Worm (Caenorhabditis elegans) whole organism, L1 larva: ENCODE measurements around the gene rps-4.
A peak's percentile ranks its signal among the peaks of the same experiment; 100 is the strongest.

ENCODE experiments used
- C04F5.9 ChIP-seq: sonication (generic microtip); optimal IDR thresholded peaks from 2 replicates; lab custom pipeline; 2016; ENCODE audit warnings: missing genetic modification characterization, missing compliant biosample characterization
- C34B4.2 ChIP-seq: sonication (generic microtip); optimal IDR thresholded peaks from 2 replicates; lab custom pipeline; 2017; ENCODE audit warnings: mild to moderate bottlenecking, missing genetic modification characterization, missing compliant biosample characterization
- Y116A8C.19 ChIP-seq: sonication (generic microtip); optimal IDR thresholded peaks from 2 replicates; lab custom pipeline; 2016; ENCODE audit warnings: missing compliant biosample characterization, missing genetic modification characterization, borderline replicate concordance
- aha-1 ChIP-seq: fragments of 150-350 bp; optimal IDR thresholded peaks from 2 replicates; lab custom pipeline; 2014; ENCODE audit warnings: missing biosample characterization, missing genetic modification characterization
- alr-1 ChIP-seq: fragments of 200-800 bp; sonication (Bioruptor generic); optimal IDR thresholded peaks from 2 replicates; lab custom pipeline; 2018; ENCODE audit warnings: borderline replicate concordance, mild to moderate bottlenecking, missing genetic modification characterization, missing compliant biosample characterization
- aly-2 ChIP-seq: fragments of 150-350 bp; optimal IDR thresholded peaks from 2 replicates; lab custom pipeline; 2014; ENCODE audit warnings: missing biosample characterization, missing genetic modification characterization
- ceh-63 ChIP-seq: fragments of 200-800 bp; sonication (Bioruptor generic); optimal IDR thresholded peaks from 2 replicates; lab custom pipeline; 2018; ENCODE audit warnings: mild to moderate bottlenecking, missing genetic modification characterization, missing compliant biosample characterization
- ceh-8 ChIP-seq: fragments of 200-800 bp; sonication (Bioruptor generic); optimal IDR thresholded peaks from 2 replicates; lab custom pipeline; 2018; ENCODE audit warnings: mild to moderate bottlenecking, missing genetic modification characterization, moderate library complexity, missing compliant biosample characterization
- ceh-82 ChIP-seq, 3 experiments: fragments of 150-350 bp in 1 of 3; sonication (generic microtip) in 2 of 3; optimal IDR thresholded peaks; 2 replicates each; lab custom pipeline; 2014 to 2017; ENCODE audit warnings: missing biosample characterization in 3 of 3, missing genetic modification characterization in 3 of 3
- ceh-88 ChIP-seq: fragments of 200-800 bp; sonication (Bioruptor generic); IDR thresholded peaks from 2 replicates; pipeline ENCODE4 v1.3.6; 2022; ENCODE audit warnings: missing genetic modification characterization, missing compliant biosample characterization
- ces-1 ChIP-seq: fragments of 150-350 bp; optimal IDR thresholded peaks from 2 replicates; lab custom pipeline; 2014; ENCODE audit warnings: missing biosample characterization, missing genetic modification reagents, missing genetic modification characterization
- dpl-1 ChIP-seq, 3 experiments: fragments of 150-350 bp in 2 of 3; sonication (generic microtip) in 1 of 3; optimal IDR thresholded peaks; 2 replicates each; lab custom pipeline; 2014 to 2017; ENCODE audit warnings: missing biosample characterization in 3 of 3, missing genetic modification characterization in 3 of 3, missing genetic modification reagents in 3 of 3
- elt-2 ChIP-seq: sonication (generic microtip); optimal IDR thresholded peaks from 2 replicates; lab custom pipeline; 2016; ENCODE audit warnings: missing genetic modification characterization, mild to moderate bottlenecking, inconsistent platforms, missing compliant biosample characterization, missing genetic modification reagents
- elt-3 ChIP-seq, 6 experiments: fragments of 150-350 bp in 1 of 6; sonication (generic microtip); optimal IDR thresholded peaks; 2 replicates each; lab custom pipeline; 2017 to 2018; ENCODE audit warnings: missing biosample characterization in 6 of 6, missing genetic modification characterization in 6 of 6, inconsistent platforms in 1 of 6
- ets-5 ChIP-seq: fragments of 200-800 bp; sonication (Bioruptor generic); IDR thresholded peaks from 2 replicates; pipeline ENCODE4 v1.3.6; 2022; ENCODE audit warnings: missing genetic modification characterization, missing compliant biosample characterization
- fkh-10 ChIP-seq: sonication (generic microtip); optimal IDR thresholded peaks from 2 replicates; lab custom pipeline; 2017; ENCODE audit warnings: missing biosample characterization, missing genetic modification reagents, missing genetic modification characterization
- hlh-17 ChIP-seq: fragments of 200-800 bp; sonication (Bioruptor generic); optimal IDR thresholded peaks from 2 replicates; lab custom pipeline; 2018; ENCODE audit warnings: missing genetic modification characterization, mild to moderate bottlenecking, missing compliant biosample characterization, moderate library complexity, borderline replicate concordance
- hlh-4 ChIP-seq: sonication (generic microtip); optimal IDR thresholded peaks from 2 replicates; lab custom pipeline; 2016; ENCODE audit warnings: mild to moderate bottlenecking, missing genetic modification characterization, missing compliant biosample characterization
- hpl-2 ChIP-seq: fragments of 150-350 bp; optimal IDR thresholded peaks from 2 replicates; lab custom pipeline; 2014; ENCODE audit warnings: missing biosample characterization, missing genetic modification reagents, missing genetic modification characterization
- irx-1 ChIP-seq: sonication (generic microtip); optimal IDR thresholded peaks from 2 replicates; lab custom pipeline; 2016; ENCODE audit warnings: missing genetic modification characterization, missing compliant biosample characterization
- lin-13 ChIP-seq: fragments of 150-350 bp; optimal IDR thresholded peaks from 2 replicates; lab custom pipeline; 2014; ENCODE audit warnings: missing biosample characterization, missing genetic modification reagents, missing genetic modification characterization
- lin-14 ChIP-seq: fragments of 200-800 bp; sonication (Bioruptor generic); optimal IDR thresholded peaks from 2 replicates; lab custom pipeline; 2018; ENCODE audit warnings: mild to moderate bottlenecking, missing genetic modification characterization, moderate library complexity, missing compliant biosample characterization
- lin-15B ChIP-seq: fragments of 150-350 bp; sonication (generic microtip); optimal IDR thresholded peaks from 3 replicates; lab custom pipeline; 2014; ENCODE audit warnings: missing biosample characterization, missing genetic modification characterization
- lin-35 ChIP-seq, 2 experiments: fragments of 150-350 bp; optimal IDR thresholded peaks; 2 replicates each; lab custom pipeline; 2014; ENCODE audit warnings: missing biosample characterization in 2 of 2, missing genetic modification characterization in 2 of 2, missing genetic modification reagents in 2 of 2
- lir-3 ChIP-seq: sonication (generic microtip); optimal IDR thresholded peaks from 2 replicates; lab custom pipeline; 2016; ENCODE audit warnings: mild to moderate bottlenecking, missing genetic modification characterization, moderate library complexity, missing compliant biosample characterization; ENCODE audit not compliant: poor library complexity
- mab-9 ChIP-seq: fragments of 200-800 bp; sonication (Bioruptor generic); IDR thresholded peaks from 2 replicates; pipeline ENCODE4 v1.3.6; 2022; ENCODE audit warnings: missing genetic modification reagents, missing genetic modification characterization, missing compliant biosample characterization
- mef-2 ChIP-seq: fragments of 150-350 bp; optimal IDR thresholded peaks from 2 replicates; lab custom pipeline; 2014; ENCODE audit warnings: missing biosample characterization, missing genetic modification characterization
- nhr-11 ChIP-seq: fragments of 150-350 bp; optimal IDR thresholded peaks from 2 replicates; lab custom pipeline; 2014; ENCODE audit warnings: missing biosample characterization, missing genetic modification characterization
- nhr-12 ChIP-seq: sonication (generic microtip); optimal IDR thresholded peaks from 2 replicates; lab custom pipeline; 2017; ENCODE audit warnings: missing biosample characterization, missing genetic modification characterization
- nhr-20 ChIP-seq: sonication (generic microtip); optimal IDR thresholded peaks from 2 replicates; lab custom pipeline; 2016; ENCODE audit warnings: mild to moderate bottlenecking, missing genetic modification characterization, missing compliant biosample characterization
- nhr-237 ChIP-seq: fragments of 150-350 bp; optimal IDR thresholded peaks from 2 replicates; lab custom pipeline; 2014; ENCODE audit warnings: missing biosample characterization, missing genetic modification characterization
- nhr-28 ChIP-seq: fragments of 150-350 bp; optimal IDR thresholded peaks from 2 replicates; lab custom pipeline; 2014; ENCODE audit warnings: missing biosample characterization, missing genetic modification characterization
- nhr-47 ChIP-seq: sonication (generic microtip); optimal IDR thresholded peaks from 2 replicates; lab custom pipeline; 2016; ENCODE audit warnings: mild to moderate bottlenecking, missing genetic modification characterization, moderate library complexity, missing compliant biosample characterization
- nhr-77 ChIP-seq: fragments of 150-350 bp; optimal IDR thresholded peaks from 2 replicates; lab custom pipeline; 2014; ENCODE audit warnings: missing biosample characterization, missing genetic modification characterization
- nhr-85 ChIP-seq: sonication (generic microtip); peaks from one replicate; lab custom pipeline; 2016; ENCODE audit warnings: missing genetic modification characterization, inconsistent platforms, missing compliant biosample characterization
- nhr-90 ChIP-seq: sonication (generic microtip); optimal IDR thresholded peaks from 2 replicates; lab custom pipeline; 2016; ENCODE audit warnings: mild to moderate bottlenecking, missing genetic modification characterization, missing compliant biosample characterization; ENCODE audit not compliant: poor library complexity
- pag-3 ChIP-seq: sonication (generic microtip); optimal IDR thresholded peaks from 2 replicates; lab custom pipeline; 2017; ENCODE audit warnings: missing genetic modification characterization, mild to moderate bottlenecking, missing compliant biosample characterization, antibody characterized with exemption, borderline replicate concordance; ENCODE audit not compliant: insufficient read depth
- pax-3 ChIP-seq: fragments of 200-800 bp; sonication (Bioruptor generic); optimal IDR thresholded peaks from 2 replicates; lab custom pipeline; 2018; ENCODE audit warnings: mild to moderate bottlenecking, missing genetic modification characterization, moderate library complexity, missing compliant biosample characterization
- skn-1 ChIP-seq: fragments of 150-350 bp; optimal IDR thresholded peaks from 2 replicates; lab custom pipeline; 2014; ENCODE audit warnings: missing biosample characterization, missing genetic modification characterization
- snu-23 ChIP-seq: sonication (generic microtip); optimal IDR thresholded peaks from 2 replicates; lab custom pipeline; 2016; ENCODE audit warnings: missing genetic modification characterization, missing compliant biosample characterization
- sup-37 ChIP-seq: fragments of 200-800 bp; sonication (Bioruptor generic); optimal IDR thresholded peaks from 2 replicates; lab custom pipeline; 2018; ENCODE audit warnings: mild to moderate bottlenecking, missing genetic modification characterization, missing compliant biosample characterization
- tbx-2 ChIP-seq: sonication (generic microtip); optimal IDR thresholded peaks from 2 replicates; lab custom pipeline; 2016; ENCODE audit warnings: missing genetic modification characterization, missing compliant biosample characterization
- tlp-1 ChIP-seq: fragments of 150-350 bp; optimal IDR thresholded peaks from 2 replicates; lab custom pipeline; 2014; ENCODE audit warnings: missing biosample characterization, missing genetic modification characterization
- unc-30 ChIP-seq: sonication (generic microtip); optimal IDR thresholded peaks from 2 replicates; lab custom pipeline; 2017; ENCODE audit warnings: missing biosample characterization, missing genetic modification characterization
- unc-86 ChIP-seq: sonication (generic microtip); optimal IDR thresholded peaks from 2 replicates; lab custom pipeline; 2016; ENCODE audit warnings: missing genetic modification characterization, missing compliant biosample characterization
- unc-98 ChIP-seq: fragments of 200-800 bp; sonication (Bioruptor generic); IDR thresholded peaks from 2 replicates; pipeline ENCODE4 v1.3.6; 2022; ENCODE audit warnings: missing genetic modification characterization, missing compliant biosample characterization
- vab-15 ChIP-seq: sonication (generic microtip); optimal IDR thresholded peaks from 2 replicates; lab custom pipeline; 2017; ENCODE audit warnings: missing genotype, mild to moderate bottlenecking, missing genetic modification characterization, missing compliant biosample characterization
- zip-4 ChIP-seq: fragments of 200-800 bp; sonication (Bioruptor generic); optimal IDR thresholded peaks from 2 replicates; lab custom pipeline; 2018; ENCODE audit warnings: mild to moderate bottlenecking, missing genetic modification characterization, moderate library complexity, missing compliant biosample characterization
- ztf-11 ChIP-seq, 2 experiments: sonication (generic microtip); optimal IDR thresholded peaks; 2 replicates each; lab custom pipeline; 2016 to 2017; ENCODE audit warnings: missing genetic modification characterization in 2 of 2, missing biosample characterization in 1 of 2, missing compliant biosample characterization in 1 of 2

rps-4 gene

DNA sequence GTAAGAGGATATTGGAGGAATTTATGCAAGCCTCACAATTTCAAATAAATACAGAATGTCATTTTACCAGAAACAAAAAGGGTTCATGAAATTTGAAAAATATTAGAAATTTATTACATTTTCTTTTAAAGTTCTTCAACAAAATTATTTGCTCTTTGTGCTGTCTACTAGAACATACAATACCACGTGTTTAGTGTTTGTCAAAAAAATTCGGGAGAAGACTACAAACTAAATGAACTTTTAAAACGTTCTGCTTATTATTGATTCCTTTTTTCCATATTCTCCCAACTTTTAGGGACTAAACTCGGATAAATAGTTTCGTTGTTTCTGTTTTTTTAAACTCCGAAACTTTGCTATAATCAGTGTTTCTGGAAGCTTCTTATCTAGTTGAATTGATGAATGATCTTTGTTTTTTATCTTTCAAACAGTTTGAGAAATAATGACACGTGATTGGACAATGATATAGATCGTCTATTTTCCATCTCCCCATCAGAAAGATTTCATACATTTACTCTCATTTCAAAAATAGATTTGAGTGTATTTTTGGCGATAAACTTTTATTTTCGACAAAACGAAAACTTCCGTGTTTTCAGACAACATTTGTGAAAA is 35.7 kb downstream of the rps-4 start (continued):
- no peak for TF ChIP-seq skn-1
- TF ChIP-seq snu-23 (GFP tag; lab: Kevin White, UChicago): peak; percentile 50
- TF ChIP-seq nhr-11 (tag; lab: Kevin White, UChicago): no peak
- no peak for TF ChIP-seq nhr-12
- no peak for TF ChIP-seq pax-3 (tag; lab: Kevin White, UChicago)
- TF ChIP-seq unc-86 (tag; lab: Kevin White, UChicago): no peak
- no peak for TF ChIP-seq lir-3 (tag; lab: Kevin White, UChicago)
- no peak for TF ChIP-seq unc-30

DNA sequence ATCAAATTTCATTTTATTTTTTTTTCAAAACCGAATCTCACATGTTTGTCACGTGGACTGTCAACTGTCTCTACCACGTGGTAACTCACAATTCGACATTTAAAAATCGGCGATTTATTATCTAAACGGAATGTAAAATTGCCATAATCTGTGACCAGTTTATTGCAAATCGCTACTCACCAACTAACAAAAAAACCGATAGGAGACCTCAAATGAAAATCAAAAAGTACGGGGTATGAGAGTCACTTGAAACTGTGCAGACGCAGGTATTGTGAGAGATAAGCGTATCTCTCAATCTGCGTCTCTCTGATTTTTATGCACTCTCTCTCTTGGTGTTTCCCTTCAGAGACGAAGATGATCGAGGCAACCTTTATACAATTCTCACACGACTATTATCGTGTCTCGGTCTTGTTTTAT is 36.7 kb downstream of the rps-4 start:
- TF ChIP-seq sup-37 (GFP tag; lab: Kevin White, UChicago) (peak; percentile 27), vab-15 (no peak), pag-3 (tag; lab: Kevin White, UChicago) (no peak), unc-30 (no peak), tbx-2 (tag; lab: Kevin White, UChicago) (peak; percentile 70), ceh-8 (no peak), aha-1 (tag; lab: Kevin White, UChicago) (no peak), aly-2 (no peak), zip-4 (peak; percentile 0), mef-2 (tag; lab: Kevin White, UChicago) (peak; percentile 16), ztf-11 (tag; optimal IDR thresholded peaks at IDR 0.05; lab: Kevin White, UChicago) (no peak), Y116A8C.19 (no peak), dpl-1 (GFP tag; optimal IDR thresholded peaks at IDR 0.05; lab: Kevin White, UChicago) (peak in 2 of 3 experiments; percentile 28 to 60), ceh-63 (GFP tag; lab: Kevin White, UChicago) (no peak), fkh-10 (no peak), nhr-47 (tag; lab: Kevin White, UChicago) (peak; percentile 70), lin-14 (GFP tag; lab: Kevin White, UChicago) (peak; percentile 88), mab-9 (no peak), hlh-17 (GFP tag; lab: Kevin White, UChicago) (no peak), nhr-28 (no peak), nhr-237 (tag; lab: Kevin White, UChicago) (no peak), alr-1 (tag; lab: Kevin White, UChicago) (no peak), tlp-1 (tag; lab: Kevin White, UChicago) (no peak), nhr-90 (tag; lab: Kevin White, UChicago) (peak; percentile 83), lin-13 (GFP tag; lab: Kevin White, UChicago) (peak; percentile 48), elt-2 (tag; lab: Kevin White, UChicago) (peak; percentile 93), nhr-85 (peak; percentile 98), ceh-82 (tag; optimal IDR thresholded peaks at IDR 0.05; lab: Kevin White, UChicago) (peak in 2 of 3 experiments; percentile 38 to 40), lin-15B (no peak), ceh-88 (GFP tag; lab: Robert Waterston, UW) (no peak), ets-5 (no peak), elt-3 (tag; optimal IDR thresholded peaks at IDR 0.05; lab: Kevin White, UChicago) (peak in 3 of 6 experiments; percentile 81 to 91 (median 91)), unc-98 (GFP tag; lab: Robert Waterston, UW) (0 out of 2 replicates have a peak, but pooled peaks have one; percentile 14), skn-1 (peak; percentile 9), irx-1 (tag; lab: Kevin White, UChicago) (peak; percentile 67), C04F5.9 (tag; lab: Kevin White, UChicago) (peak; percentile 21), lin-35 (GFP tag; optimal IDR thresholded peaks at IDR 0.05; lab: Kevin White, UChicago) (peak; percentile 28 to 74), nhr-77 (tag; lab: Kevin White, UChicago) (peak; percentile 43), hpl-2 (GFP tag; lab: Kevin White, UChicago) (peak; percentile 29), ces-1 (GFP tag; lab: Kevin White, UChicago) (no peak), hlh-4 (tag; lab: Kevin White, UChicago) (no peak), nhr-20 (tag; lab: Kevin White, UChicago) (peak; percentile 89), C34B4.2 (no peak)
